Fruit fly (Drosophila melanogaster): ENCODE data around the gene CG9213.
A peak's percentile ranks its signal among the peaks of the same experiment; 100 is the strongest.

Gene CG9213

DNA sequence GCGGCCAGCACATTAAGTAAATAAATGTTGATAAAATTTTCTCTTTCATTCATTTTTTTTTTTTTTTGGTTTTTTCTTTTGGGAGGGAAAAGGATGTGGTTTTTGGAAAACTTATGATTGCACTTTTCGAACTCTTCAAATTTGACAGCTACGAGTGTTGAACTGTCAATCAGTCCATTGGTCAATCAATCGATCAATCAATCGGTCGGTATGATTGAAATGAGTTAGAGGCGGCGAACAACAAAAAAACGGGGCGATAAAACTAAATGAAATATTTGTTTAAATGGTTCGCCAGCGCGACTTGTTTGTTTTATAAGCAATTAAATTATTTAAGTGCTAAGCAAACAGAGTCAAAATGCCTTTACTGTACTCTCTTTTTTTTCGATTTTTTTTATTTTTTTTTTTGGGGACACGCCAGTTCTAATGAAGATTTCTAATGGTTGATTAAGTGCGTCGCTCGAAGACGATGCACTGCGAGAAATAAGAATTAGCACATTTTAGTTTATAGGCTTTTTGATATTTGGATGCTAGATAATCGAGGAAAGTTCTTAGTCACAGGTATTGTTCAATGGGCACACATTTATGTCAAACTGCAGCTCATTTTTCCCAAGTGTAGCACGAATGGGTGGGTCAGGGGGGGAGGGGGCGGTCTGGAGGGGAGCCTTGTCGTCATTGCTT, 44.8 kb upstream of the CG9213 start (continued):
- peak; percentile 76 for TF ChIP-seq Dbx (GFP tag; IDR thresholded peaks at IDR 0.05)
- TF ChIP-seq pho (GFP tag; optimal IDR thresholded peaks at IDR 0.05), result peak; percentile 57
- TF ChIP-seq aop (GFP tag; IDR thresholded peaks at IDR 0.05), result no peak
- peak; percentile 41 for TF ChIP-seq D19B (GFP tag; optimal IDR thresholded peaks at IDR 0.05)
- no peak for TF ChIP-seq C15 (GFP tag; IDR thresholded peaks at IDR 0.05)
- TF ChIP-seq ftz-f1 (GFP tag; optimal IDR thresholded peaks at IDR 0.05), result no peak
- TF ChIP-seq Oli (tag; optimal IDR thresholded peaks at IDR 0.05), result peak; percentile 85
- peak; percentile 78 for TF ChIP-seq ttk (GFP tag; IDR thresholded peaks at IDR 0.05)
- TF ChIP-seq CG14965 (GFP tag; optimal IDR thresholded peaks at IDR 0.05; ENCODE audit: borderline replicate concordance), result no peak
- peak; percentile 82 for TF ChIP-seq sob (GFP tag; IDR thresholded peaks at IDR 0.05)
- TF ChIP-seq Vsx1 (GFP tag; optimal IDR thresholded peaks at IDR 0.05), result peak; percentile 50
- peak; percentile 62 for TF ChIP-seq Hsf (GFP tag; optimal IDR thresholded peaks at IDR 0.05)
- TF ChIP-seq otp (GFP tag; IDR thresholded peaks at IDR 0.05), result peak; percentile 80; the same call in 2 of the 3 replicates
- TF ChIP-seq CG11696 (GFP tag; IDR thresholded peaks at IDR 0.05), result peak; percentile 16; the same call in 1 of the 2 replicates
- TF ChIP-seq yki (optimal IDR thresholded peaks at IDR 0.05), result no peak
- TF ChIP-seq CG34422 (GFP tag; IDR thresholded peaks at IDR 0.05), result peak; percentile 84
- peak; percentile 95 for TF ChIP-seq CG8281 (tag; optimal IDR thresholded peaks at IDR 0.05)
- TF ChIP-seq tin (GFP tag; optimal IDR thresholded peaks at IDR 0.05), result peak; percentile 87
- TF ChIP-seq zf30C (GFP tag; optimal IDR thresholded peaks at IDR 0.05), result peak; percentile 66
- peak; percentile 39 for TF ChIP-seq CG10431 (GFP tag; optimal IDR thresholded peaks at IDR 0.05)
- peak; percentile 50 for TF ChIP-seq ro (GFP tag; IDR thresholded peaks at IDR 0.05)
- peak; percentile 71; the same call in 1 of the 2 replicates for TF ChIP-seq ara (GFP tag; IDR thresholded peaks at IDR 0.05)
- peak; percentile 11 for TF ChIP-seq HmgD (GFP tag; optimal IDR thresholded peaks at IDR 0.05)
- peak; percentile 12 for TF ChIP-seq CG6683 (GFP tag; optimal IDR thresholded peaks at IDR 0.05)
- TF ChIP-seq D (optimal IDR thresholded peaks at IDR 0.05), result no peak
- TF ChIP-seq D (GFP tag; optimal IDR thresholded peaks at IDR 0.05), result peak; percentile 84
- TF ChIP-seq br (optimal IDR thresholded peaks at IDR 0.05), result no peak
- peak; percentile 12 for TF ChIP-seq CTCF (GFP tag; optimal IDR thresholded peaks at IDR 0.05)
- peak; percentile 74 for TF ChIP-seq Ada2b (GFP tag; IDR thresholded peaks at IDR 0.05)
- peak; percentile 88 for TF ChIP-seq Xbp1 (GFP tag; optimal IDR thresholded peaks at IDR 0.05)
- peak; percentile 66 for TF ChIP-seq CG8944 (GFP tag; optimal IDR thresholded peaks at IDR 0.05)
- TF ChIP-seq CG5180 (GFP tag; optimal IDR thresholded peaks at IDR 0.05), result peak; percentile 59
- peak; percentile 85 for TF ChIP-seq CG2712 (tag; optimal IDR thresholded peaks at IDR 0.05)
- TF ChIP-seq CG3838 (GFP tag; optimal IDR thresholded peaks at IDR 0.05), result no peak
- peak; percentile 57 for TF ChIP-seq CG43689 (GFP tag; IDR thresholded peaks at IDR 0.05)
- peak; percentile 66 for TF ChIP-seq CG1647 (GFP tag; optimal IDR thresholded peaks at IDR 0.05)
- TF ChIP-seq sens (GFP tag), result peak; percentile 95
- TF ChIP-seq salm (tag; optimal IDR thresholded peaks at IDR 0.05), result peak; percentile 65
- TF ChIP-seq CG12391 (tag; optimal IDR thresholded peaks at IDR 0.05), result peak; percentile 79
- TF ChIP-seq disco-r (GFP tag; optimal IDR thresholded peaks at IDR 0.05), result peak; percentile 25
- TF ChIP-seq zfh1 (GFP tag; IDR thresholded peaks at IDR 0.05), result peak; percentile 79
- no peak for TF ChIP-seq z (GFP tag; IDR thresholded peaks at IDR 0.05)
- TF ChIP-seq Ets97D (GFP tag; optimal IDR thresholded peaks at IDR 0.05), result peak; percentile 19
- no peak; the same call in 1 of the 2 replicates for TF ChIP-seq Adf1 (GFP tag; IDR thresholded peaks at IDR 0.05)
- TF ChIP-seq CG6813 (GFP tag; optimal IDR thresholded peaks at IDR 0.05), result peak; percentile 60
- TF ChIP-seq CG4707 (GFP tag; optimal IDR thresholded peaks at IDR 0.05), result peak; percentile 72
- peak; percentile 71 for TF ChIP-seq D19A (tag; optimal IDR thresholded peaks at IDR 0.05)
- peak; percentile 63 for TF ChIP-seq nau (GFP tag; optimal IDR thresholded peaks at IDR 0.05)
- TF ChIP-seq BEAF-32 (GFP tag; optimal IDR thresholded peaks at IDR 0.05), result no peak
- TF ChIP-seq CG18619 (GFP tag; optimal IDR thresholded peaks at IDR 0.05), result peak; percentile 73
- TF ChIP-seq CG18262 (tag; optimal IDR thresholded peaks at IDR 0.05), result peak; percentile 82
- peak; percentile 31 for TF ChIP-seq eyg (GFP tag; optimal IDR thresholded peaks at IDR 0.05)
